Worm (Caenorhabditis elegans): Measurements from ENCODE around the gene nspb-3.

- TF ChIP-seq pqm-1 (tag; optimal IDR thresholded peaks at IDR 0.05) (no peak), tag-97 (GFP tag; IDR thresholded peaks at IDR 0.05) (no peak), skn-1 (tag; optimal IDR thresholded peaks at IDR 0.05) (no peak), madf-9 (GFP tag; conservative IDR thresholded peaks at IDR 0.05) (no peak), attf-4 (tag; optimal IDR thresholded peaks at IDR 0.05) (no peak), lin-15B (tag; optimal IDR thresholded peaks at IDR 0.05) (no peak), ceh-82 (tag; optimal IDR thresholded peaks at IDR 0.05) (no peak), nhr-237 (tag; optimal IDR thresholded peaks at IDR 0.05) (no peak), mep-1 (tag; optimal IDR thresholded peaks at IDR 0.05) (no peak)
Measured at ce11 chrIV:6581658-6582057, 13.1 kb downstream of the nspb-3 start.

Measured in whole organism, L4 larva.